Worm (Caenorhabditis elegans): ENCODE data around the gene lips-7.

- TF ChIP-seq him-1 (tag; optimal IDR thresholded peaks at IDR 0.05) = no peak
- TF ChIP-seq dao-5 (tag; optimal IDR thresholded peaks at IDR 0.05) = no peak
Observed at ce11 chrII:572010-572409, 20.4 kb downstream of the lips-7 start, which contains the start of gene mlt-8.
